Worm (Caenorhabditis elegans) whole organism, L2 larva: ENCODE measurements around the gene R03H10.11.

Experiments
- C34F6.9 ChIP-seq: fragments of 150-350 bp; optimal IDR thresholded peaks from 2 replicates; lab custom pipeline; 2014; ENCODE audit warnings: missing biosample characterization, missing genetic modification characterization
- F13H6.1 ChIP-seq: sonication (generic microtip); optimal IDR thresholded peaks from 2 replicates; lab custom pipeline; 2016; ENCODE audit warnings: missing genetic modification characterization, missing compliant biosample characterization
- Y55F3AM.14 ChIP-seq: fragments of 200-800 bp; sonication (Bioruptor generic); optimal IDR thresholded peaks from 2 replicates; lab custom pipeline; 2018; ENCODE audit warnings: mild to moderate bottlenecking, missing genetic modification characterization, missing compliant biosample characterization
- ZK546.5 ChIP-seq: sonication (generic microtip); optimal IDR thresholded peaks from 2 replicates; lab custom pipeline; 2017; ENCODE audit warnings: missing biosample characterization, missing genetic modification characterization
- aly-2 ChIP-seq: fragments of 150-350 bp; optimal IDR thresholded peaks from 2 replicates; lab custom pipeline; 2014; ENCODE audit warnings: missing biosample characterization, missing genetic modification characterization
- ama-1 ChIP-seq: fragments of 150-350 bp; optimal IDR thresholded peaks from 2 replicates; lab custom pipeline; 2018; ENCODE audit warnings: inconsistent platforms
- blmp-1 ChIP-seq: sonication (generic microtip); optimal IDR thresholded peaks from 2 replicates; lab custom pipeline; 2017; ENCODE audit warnings: missing genetic modification characterization, mild to moderate bottlenecking, missing compliant biosample characterization, antibody characterized with exemption, moderate library complexity; ENCODE audit not compliant: insufficient read depth
- ceh-16 ChIP-seq: fragments of 150-350 bp; optimal IDR thresholded peaks from 2 replicates; lab custom pipeline; 2014; ENCODE audit warnings: missing biosample characterization, missing genetic modification characterization
- ceh-82 ChIP-seq: fragments of 150-350 bp; optimal IDR thresholded peaks from 2 replicates; lab custom pipeline; 2014; ENCODE audit warnings: missing biosample characterization, missing genetic modification characterization
- dmd-4 ChIP-seq: sonication (generic microtip); optimal IDR thresholded peaks from 2 replicates; lab custom pipeline; 2017; ENCODE audit warnings: missing biosample characterization, missing genetic modification characterization
- egl-27 ChIP-seq: sonication (generic microtip); optimal IDR thresholded peaks from 3 replicates; lab custom pipeline; 2017; ENCODE audit warnings: missing biosample characterization, missing genetic modification reagents, missing genetic modification characterization
- elt-1 ChIP-seq: fragments of 150-350 bp; optimal IDR thresholded peaks from 2 replicates; lab custom pipeline; 2014; ENCODE audit warnings: missing biosample characterization, missing genetic modification characterization
- elt-3 ChIP-seq: sonication (generic microtip); optimal IDR thresholded peaks from 2 replicates; lab custom pipeline; 2017; ENCODE audit warnings: missing biosample characterization, missing genetic modification characterization
- fos-1 ChIP-seq: fragments of 150-350 bp; optimal IDR thresholded peaks from 2 replicates; lab custom pipeline; 2014; ENCODE audit warnings: missing biosample characterization, missing genetic modification characterization
- gmeb-1 ChIP-seq: fragments of 150-350 bp; optimal IDR thresholded peaks from 2 replicates; lab custom pipeline; 2014; ENCODE audit warnings: missing biosample characterization, missing genetic modification characterization
- lin-11 ChIP-seq: fragments of 150-350 bp; sonication (generic microtip); optimal IDR thresholded peaks from 2 replicates; lab custom pipeline; 2014; ENCODE audit warnings: missing biosample characterization, missing genetic modification characterization, inconsistent platforms, mixed read lengths
- lin-13 ChIP-seq: fragments of 150-350 bp; optimal IDR thresholded peaks from 2 replicates; lab custom pipeline; 2014; ENCODE audit warnings: missing biosample characterization, missing genetic modification reagents, missing genetic modification characterization
- lin-39 ChIP-seq: fragments of 150-350 bp; optimal IDR thresholded peaks from 2 replicates; lab custom pipeline; 2014; ENCODE audit warnings: missing biosample characterization, missing genetic modification reagents, missing genetic modification characterization
- lsy-2 ChIP-seq, 2 experiments: fragments of 150-350 bp in 1 of 2; sonication (generic microtip) in 1 of 2; optimal IDR thresholded peaks; 2 replicates each; lab custom pipeline; 2014 to 2017; ENCODE audit warnings: missing biosample characterization in 2 of 2, missing genetic modification characterization in 2 of 2
- mab-5 ChIP-seq: fragments of 150-350 bp; optimal IDR thresholded peaks from 2 replicates; lab custom pipeline; 2014; ENCODE audit warnings: missing biosample characterization, missing genetic modification characterization
- mbf-1 ChIP-seq: sonication (generic microtip); optimal IDR thresholded peaks from 2 replicates; lab custom pipeline; 2017; ENCODE audit warnings: missing biosample characterization, missing genetic modification characterization
- mdl-1 ChIP-seq, 2 experiments: fragments of 150-350 bp in 1 of 2; sonication (generic microtip) in 1 of 2; optimal IDR thresholded peaks; 2 replicates each; lab custom pipeline; 2017; ENCODE audit warnings: missing biosample characterization in 2 of 2, missing genetic modification characterization in 2 of 2
- nhr-10 ChIP-seq: sonication (generic microtip); optimal IDR thresholded peaks from 2 replicates; lab custom pipeline; 2017; ENCODE audit warnings: missing biosample characterization, missing genetic modification characterization
- nhr-11 ChIP-seq: fragments of 150-350 bp; optimal IDR thresholded peaks from 2 replicates; lab custom pipeline; 2014; ENCODE audit warnings: missing biosample characterization, missing genetic modification characterization
- nhr-23 ChIP-seq: fragments of 150-350 bp; optimal IDR thresholded peaks from 2 replicates; lab custom pipeline; 2014; ENCODE audit warnings: missing biosample characterization, missing genetic modification reagents, missing genetic modification characterization
- nhr-237 ChIP-seq: fragments of 150-350 bp; optimal IDR thresholded peaks from 2 replicates; lab custom pipeline; 2014; ENCODE audit warnings: missing biosample characterization, missing genetic modification characterization
- nhr-25 ChIP-seq: fragments of 150-350 bp; sonication (generic microtip); optimal IDR thresholded peaks from 3 replicates; lab custom pipeline; 2014; ENCODE audit warnings: missing biosample characterization, missing genetic modification characterization
- nhr-6 ChIP-seq: fragments of 150-350 bp; optimal IDR thresholded peaks from 2 replicates; lab custom pipeline; 2014; ENCODE audit warnings: missing biosample characterization, missing genetic modification characterization
- nhr-77 ChIP-seq: fragments of 150-350 bp; optimal IDR thresholded peaks from 2 replicates; lab custom pipeline; 2014; ENCODE audit warnings: missing biosample characterization, missing genetic modification characterization
- peb-1 ChIP-seq: fragments of 150-350 bp; optimal IDR thresholded peaks from 2 replicates; lab custom pipeline; 2014; ENCODE audit warnings: missing biosample characterization, missing genetic modification characterization
- sma-3 ChIP-seq: sonication (generic microtip); optimal IDR thresholded peaks from 2 replicates; lab custom pipeline; 2016; ENCODE audit warnings: missing genetic modification reagents, missing genetic modification characterization, missing compliant biosample characterization
- sma-9 ChIP-seq, 2 experiments: fragments of 150-350 bp in 1 of 2; sonication (generic microtip) in 1 of 2; optimal IDR thresholded peaks; 2 replicates each; lab custom pipeline; 2014 to 2016; ENCODE audit warnings: missing genetic modification characterization in 2 of 2, mild to moderate bottlenecking in 1 of 2, missing biosample characterization in 1 of 2, missing compliant biosample characterization in 1 of 2, missing genetic modification reagents in 1 of 2, moderate library complexity in 1 of 2
- snpc-4 ChIP-seq: fragments of 150-350 bp; optimal IDR thresholded peaks from 2 replicates; lab custom pipeline; 2014; ENCODE audit warnings: missing biosample characterization, missing genetic modification characterization
- unc-55 ChIP-seq: fragments of 150-350 bp; sonication (generic microtip); optimal IDR thresholded peaks from 3 replicates; lab custom pipeline; 2014; ENCODE audit warnings: missing biosample characterization, missing genetic modification reagents, missing genetic modification characterization
- unc-62 ChIP-seq: fragments of 150-350 bp; optimal IDR thresholded peaks from 2 replicates; lab custom pipeline; 2014; ENCODE audit warnings: missing biosample characterization, missing genetic modification reagents, missing genetic modification characterization
- ztf-11 ChIP-seq: sonication (generic microtip); optimal IDR thresholded peaks from 2 replicates; lab custom pipeline; 2017; ENCODE audit warnings: missing biosample characterization, missing genetic modification characterization
- ztf-4 ChIP-seq: fragments of 150-350 bp; optimal IDR thresholded peaks from 2 replicates; lab custom pipeline; 2014; ENCODE audit warnings: missing biosample characterization, missing genetic modification characterization

R03H10.11 gene

ce11 chrII:4152864-4153263, 29.6 kb upstream of the R03H10.11 start:
- TF ChIP-seq elt-3 (no peak), nhr-6 (tag; lab: Kevin White, UChicago) (no peak), lin-11 (no peak), lsy-2 (tag; optimal IDR thresholded peaks at IDR 0.05; lab: Kevin White, UChicago) (no peak), nhr-77 (no peak), sma-3 (no peak), lin-39 (tag; lab: Kevin White, UChicago) (no peak), egl-27 (no peak), ama-1 (lab: Kevin White, UChicago) (no peak), nhr-10 (no peak), ceh-82 (tag; lab: Kevin White, UChicago) (no peak), fos-1 (tag; lab: Kevin White, UChicago) (no peak), ceh-16 (tag; lab: Kevin White, UChicago) (no peak), peb-1 (tag; lab: Kevin White, UChicago) (no peak), unc-62 (GFP tag; lab: Kevin White, UChicago) (no peak), nhr-237 (tag; lab: Kevin White, UChicago) (no peak), unc-55 (no peak), lin-13 (no peak)

ce11 chrII:4155112-4155823, 27.2 kb upstream of the R03H10.11 start, which contains the start of gene R03H10.2:
Gene R03H10.2, plus strand, starts transcription at chrII:4155773.
- no peak for TF ChIP-seq lin-11
- TF ChIP-seq lsy-2 (tag; optimal IDR thresholded peaks at IDR 0.05; lab: Kevin White, UChicago) = no peak
- TF ChIP-seq ceh-16 (tag; lab: Kevin White, UChicago) = no peak
- TF ChIP-seq nhr-6 (tag; lab: Kevin White, UChicago) = no peak
- no peak for TF ChIP-seq nhr-23 (tag; lab: Kevin White, UChicago)
- no peak for TF ChIP-seq ztf-11 (tag; lab: Kevin White, UChicago)
- TF ChIP-seq aly-2 = no peak
- TF ChIP-seq ztf-4 = no peak
- no peak for TF ChIP-seq unc-55
- no peak for TF ChIP-seq C34F6.9 (tag; lab: Kevin White, UChicago)
- TF ChIP-seq nhr-11 (tag; lab: Kevin White, UChicago) = no peak
- no peak for TF ChIP-seq F13H6.1 (tag; lab: Kevin White, UChicago)
- no peak for TF ChIP-seq peb-1 (tag; lab: Kevin White, UChicago)
- TF ChIP-seq Y55F3AM.14 (GFP tag; lab: Kevin White, UChicago) = no peak
- no peak for TF ChIP-seq mdl-1 (tag; optimal IDR thresholded peaks at IDR 0.05; lab: Kevin White, UChicago)
- TF ChIP-seq elt-3 = no peak
- TF ChIP-seq ZK546.5 = no peak
- TF ChIP-seq lin-13 = no peak

ce11 chrII:4157817-4158216, 24.6 kb upstream of the R03H10.11 start:
- TF ChIP-seq elt-3 (no peak), mbf-1 (tag; lab: Kevin White, UChicago) (no peak), lin-13 (no peak), unc-62 (GFP tag; lab: Kevin White, UChicago) (no peak), ztf-11 (tag; lab: Kevin White, UChicago) (no peak), dmd-4 (tag; lab: Kevin White, UChicago) (no peak), snpc-4 (no peak), lin-39 (tag; lab: Kevin White, UChicago) (no peak)

ce11 chrII:4159570-4159969, 22.9 kb upstream of the R03H10.11 start:
- TF ChIP-seq nhr-25 (tag; lab: Kevin White, UChicago) (no peak), mab-5 (no peak), elt-3 (no peak), sma-9 (GFP tag; optimal IDR thresholded peaks at IDR 0.05; lab: Kevin White, UChicago) (no peak), sma-9 (tag; optimal IDR thresholded peaks at IDR 0.05; lab: Kevin White, UChicago) (no peak), egl-27 (no peak), mbf-1 (tag; lab: Kevin White, UChicago) (no peak), elt-1 (no peak), gmeb-1 (no peak), fos-1 (tag; lab: Kevin White, UChicago) (no peak), blmp-1 (no peak), aly-2 (no peak)
